Worm (Caenorhabditis elegans): ENCODE data around the gene C01G5.5.
A peak's percentile ranks its signal among the peaks of the same experiment; 100 is the strongest.

C01G5.5 gene

ce11 chrIV:6555388-6556330, 31.2 kb downstream of the C01G5.5 start, which contains the start of gene paqr-1:
Gene paqr-1 (minus strand): TSS chrIV:6555438.
- TF ChIP-seq bed-2 (GFP tag; IDR thresholded peaks at IDR 0.05) (no peak), hmg-20 (GFP tag; IDR thresholded peaks at IDR 0.05) (no peak), hlh-12 (tag; optimal IDR thresholded peaks at IDR 0.05) (no peak), ceh-58 (GFP tag; IDR thresholded peaks at IDR 0.05) (no peak), K11D2.4 (GFP tag; IDR thresholded peaks at IDR 0.05) (no peak), madf-3 (GFP tag; IDR thresholded peaks at IDR 0.05) (no peak), cebp-1 (GFP tag; IDR thresholded peaks at IDR 0.05) (peak; percentile 77), cebp-1 (tag; optimal IDR thresholded peaks at IDR 0.05) (peak; percentile 92), ztf-6 (GFP tag; IDR thresholded peaks at IDR 0.05) (no peak), F39B2.1 (GFP tag; IDR thresholded peaks at IDR 0.05) (no peak), tbp1 (GFP tag; optimal IDR thresholded peaks at IDR 0.05) (peak; percentile 1), Y53F4B.3 (GFP tag; IDR thresholded peaks at IDR 0.05) (no peak), B0019.2 (GFP tag; conservative IDR thresholded peaks at IDR 0.05) (no peak), ets-4 (GFP tag; optimal IDR thresholded peaks at IDR 0.05) (no peak), rec-8 (tag; optimal IDR thresholded peaks at IDR 0.05) (no peak), egl-44 (GFP tag; IDR thresholded peaks at IDR 0.05) (no peak), lin-35 (GFP tag; optimal IDR thresholded peaks at IDR 0.05) (peak in 1 of 3 experiments; percentile 67), attf-5 (GFP tag; optimal IDR thresholded peaks at IDR 0.05) (peak; percentile 7), snpc-1.1 (tag; optimal IDR thresholded peaks at IDR 0.05; ENCODE audit: insufficient read depth) (no peak), nhr-120 (GFP tag; IDR thresholded peaks at IDR 0.05) (no peak), T07F8.4 (tag; optimal IDR thresholded peaks at IDR 0.05) (no peak), Y95B8A.8 (GFP tag; IDR thresholded peaks at IDR 0.05) (no peak), ceh-91 (GFP tag; IDR thresholded peaks at IDR 0.05) (no peak), madf-10 (tag; optimal IDR thresholded peaks at IDR 0.05) (no peak), rpc-1 (optimal IDR thresholded peaks at IDR 0.05) (no peak), rpc-1 (tag; optimal IDR thresholded peaks at IDR 0.05) (no peak), dox-1 (GFP tag; IDR thresholded peaks at IDR 0.05) (no peak), F52B5.7 (tag; optimal IDR thresholded peaks at IDR 0.05) (no peak), snpc-4 (GFP tag; optimal IDR thresholded peaks at IDR 0.05) (no peak), snpc-4 (tag; optimal IDR thresholded peaks at IDR 0.05) (peak in 1 of 4 experiments; percentile 21), Y79H2A.3 (GFP tag; conservative IDR thresholded peaks at IDR 0.05) (no peak), ceh-100 (GFP tag; IDR thresholded peaks at IDR 0.05) (no peak), lin-54 (GFP tag; optimal IDR thresholded peaks at IDR 0.05) (peak; percentile 31), tlf-1 (GFP tag; optimal IDR thresholded peaks at IDR 0.05) (no peak), efl-1 (GFP tag; optimal IDR thresholded peaks at IDR 0.05) (peak; percentile 12), egrh-3 (GFP tag; IDR thresholded peaks at IDR 0.05) (no peak)

ce11 chrIV:6556624-6557368, 32.4 kb downstream of the C01G5.5 start, which contains the start of gene try-3:
Gene try-3 (plus strand): TSS chrIV:6557155.
- TF ChIP-seq hsf-1 (GFP tag; IDR thresholded peaks at IDR 0.05) (peak; percentile 49; the same call in 1 of the 2 replicates), pha-4 (tag; optimal IDR thresholded peaks at IDR 0.05) (no peak), ztf-22 (GFP tag; optimal IDR thresholded peaks at IDR 0.05) (no peak), nfya-2 (GFP tag; IDR thresholded peaks at IDR 0.05) (no peak), C06A6.2 (GFP tag; conservative IDR thresholded peaks at IDR 0.05) (peak; percentile 55; the same call in 1 of the 2 replicates), bed-2 (GFP tag; IDR thresholded peaks at IDR 0.05) (0 out of 2 replicates have a peak, but pooled peaks have one; percentile 55), ets-4 (GFP tag; optimal IDR thresholded peaks at IDR 0.05) (peak; percentile 13), him-1 (tag; optimal IDR thresholded peaks at IDR 0.05) (peak; percentile 94), hmg-1.2 (GFP tag; IDR thresholded peaks at IDR 0.05) (peak; percentile 70), Y67H2A.10 (GFP tag; conservative IDR thresholded peaks at IDR 0.05) (no peak), tlf-1 (GFP tag; optimal IDR thresholded peaks at IDR 0.05) (peak; percentile 26), unc-130 (GFP tag; optimal IDR thresholded peaks at IDR 0.05) (no peak), aptf-2 (GFP tag; conservative IDR thresholded peaks at IDR 0.05) (no peak), B0019.2 (GFP tag; conservative IDR thresholded peaks at IDR 0.05) (peak; percentile 50; the same call in 1 of the 2 replicates), egl-18 (GFP tag; IDR thresholded peaks at IDR 0.05) (no peak)

Measured in whole organism, young adult.